Worm (Caenorhabditis elegans) whole organism, midembryonic: ENCODE results near the gene ZK856.4.

Experiments
- T22C8.4 ChIP-seq: fragments of 200-800 bp; sonication (Bioruptor generic); IDR thresholded peaks from 2 replicates; pipeline ENCODE4 v1.3.6; 2022; ENCODE audit warnings: missing genetic modification characterization, missing compliant biosample characterization
- cog-1 ChIP-seq: sonication (generic microtip); optimal IDR thresholded peaks from 2 replicates; lab custom pipeline; 2016; ENCODE audit warnings: missing genetic modification characterization, missing compliant biosample characterization
- flt-1 ChIP-seq: fragments of 200-800 bp; sonication (Bioruptor generic); IDR thresholded peaks from 2 replicates; pipeline ENCODE4 v1.3.6; 2022; ENCODE audit warnings: missing genetic modification characterization, missing compliant biosample characterization
- klf-2 ChIP-seq: fragments of 200-800 bp; sonication (Bioruptor generic); conservative IDR thresholded peaks from 2 replicates; pipeline ENCODE4 v1.3.6; 2022; ENCODE audit warnings: missing genetic modification reagents, missing genetic modification characterization, missing compliant biosample characterization
- med-1 ChIP-seq: sonication (generic microtip); optimal IDR thresholded peaks from 2 replicates; lab custom pipeline; 2017; ENCODE audit warnings: missing genetic modification characterization, mild to moderate bottlenecking, missing compliant biosample characterization, antibody characterized with exemption, missing genetic modification reagents; ENCODE audit not compliant: insufficient read depth
- ref-1 ChIP-seq: fragments of 200-800 bp; sonication (Bioruptor generic); conservative IDR thresholded peaks from 2 replicates; pipeline ENCODE4 v1.3.6; 2022; ENCODE audit warnings: missing genetic modification reagents, missing genetic modification characterization, missing compliant biosample characterization
- tab-1 ChIP-seq: fragments of 200-800 bp; sonication (Bioruptor generic); IDR thresholded peaks from 2 replicates; pipeline ENCODE4 v1.3.6; 2022; ENCODE audit warnings: missing genetic modification characterization, missing compliant biosample characterization
- ztf-23 ChIP-seq: fragments of 200-800 bp; sonication (Bioruptor generic); IDR thresholded peaks from 2 replicates; pipeline ENCODE4 v1.3.6; 2022; ENCODE audit warnings: missing genetic modification reagents, missing genetic modification characterization, missing compliant biosample characterization
- ztf-29 ChIP-seq: fragments of 200-800 bp; sonication (Bioruptor generic); IDR thresholded peaks from 2 replicates; pipeline ENCODE4 v1.3.6; 2022; ENCODE audit warnings: missing genetic modification reagents, missing genetic modification characterization, missing compliant biosample characterization

ce11 chrV:10160954-10161353, 22.1 kb upstream of the ZK856.4 start, which contains the start of gene C51E3.10:
- no peak for TF ChIP-seq cog-1 (tag; lab: Kevin White, UChicago)
- TF ChIP-seq ref-1 (GFP tag; lab: Robert Waterston, UW), result no peak
- TF ChIP-seq ztf-29 (GFP tag; lab: Robert Waterston, UW), result no peak
- no peak for TF ChIP-seq med-1
- no peak for TF ChIP-seq flt-1 (GFP tag; lab: Robert Waterston, UW)
- no peak for TF ChIP-seq tab-1 (GFP tag; lab: Robert Waterston, UW)
- no peak for TF ChIP-seq klf-2 (GFP tag; lab: Robert Waterston, UW)
- TF ChIP-seq T22C8.4, result no peak
- no peak for TF ChIP-seq ztf-23 (GFP tag; lab: Robert Waterston, UW)
